Worm (Caenorhabditis elegans) whole organism, L2 larva: ENCODE measurements around the gene C34F6.11.
A peak's percentile ranks its signal among the peaks of the same experiment; 100 is the strongest.

Source experiments
- F13H6.1 ChIP-seq: sonication (generic microtip); optimal IDR thresholded peaks from 2 replicates; lab custom pipeline; 2016; ENCODE audit warnings: missing genetic modification characterization, missing compliant biosample characterization
- R02D3.7 ChIP-seq: fragments of 150-350 bp; optimal IDR thresholded peaks from 2 replicates; lab custom pipeline; 2014; ENCODE audit warnings: missing biosample characterization, missing genetic modification characterization
- Y55F3AM.14 ChIP-seq: fragments of 200-800 bp; sonication (Bioruptor generic); optimal IDR thresholded peaks from 2 replicates; lab custom pipeline; 2018; ENCODE audit warnings: mild to moderate bottlenecking, missing genetic modification characterization, missing compliant biosample characterization
- alr-1 ChIP-seq: fragments of 150-350 bp; optimal IDR thresholded peaks from 2 replicates; lab custom pipeline; 2014; ENCODE audit warnings: missing biosample characterization, missing genetic modification characterization
- aly-2 ChIP-seq: fragments of 150-350 bp; optimal IDR thresholded peaks from 2 replicates; lab custom pipeline; 2014; ENCODE audit warnings: missing biosample characterization, missing genetic modification characterization
- ama-1 ChIP-seq: fragments of 150-350 bp; optimal IDR thresholded peaks from 2 replicates; lab custom pipeline; 2018; ENCODE audit warnings: inconsistent platforms
- blmp-1 ChIP-seq: sonication (generic microtip); optimal IDR thresholded peaks from 2 replicates; lab custom pipeline; 2017; ENCODE audit warnings: missing genetic modification characterization, mild to moderate bottlenecking, missing compliant biosample characterization, antibody characterized with exemption, moderate library complexity; ENCODE audit not compliant: insufficient read depth
- ceh-16 ChIP-seq: fragments of 150-350 bp; optimal IDR thresholded peaks from 2 replicates; lab custom pipeline; 2014; ENCODE audit warnings: missing biosample characterization, missing genetic modification characterization
- ceh-82 ChIP-seq: fragments of 150-350 bp; optimal IDR thresholded peaks from 2 replicates; lab custom pipeline; 2014; ENCODE audit warnings: missing biosample characterization, missing genetic modification characterization
- crh-2 ChIP-seq: sonication (generic microtip); optimal IDR thresholded peaks from 2 replicates; lab custom pipeline; 2017; ENCODE audit warnings: missing biosample characterization, missing genetic modification characterization
- dmd-4 ChIP-seq: sonication (generic microtip); optimal IDR thresholded peaks from 2 replicates; lab custom pipeline; 2017; ENCODE audit warnings: missing biosample characterization, missing genetic modification characterization
- elt-1 ChIP-seq: fragments of 150-350 bp; optimal IDR thresholded peaks from 2 replicates; lab custom pipeline; 2014; ENCODE audit warnings: missing biosample characterization, missing genetic modification characterization
- elt-3 ChIP-seq: sonication (generic microtip); optimal IDR thresholded peaks from 2 replicates; lab custom pipeline; 2017; ENCODE audit warnings: missing biosample characterization, missing genetic modification characterization
- fos-1 ChIP-seq: fragments of 150-350 bp; optimal IDR thresholded peaks from 2 replicates; lab custom pipeline; 2014; ENCODE audit warnings: missing biosample characterization, missing genetic modification characterization
- gmeb-1 ChIP-seq: fragments of 150-350 bp; optimal IDR thresholded peaks from 2 replicates; lab custom pipeline; 2014; ENCODE audit warnings: missing biosample characterization, missing genetic modification characterization
- lin-11 ChIP-seq: fragments of 150-350 bp; sonication (generic microtip); optimal IDR thresholded peaks from 2 replicates; lab custom pipeline; 2014; ENCODE audit warnings: missing biosample characterization, missing genetic modification characterization, inconsistent platforms, mixed read lengths
- lin-13 ChIP-seq: fragments of 150-350 bp; optimal IDR thresholded peaks from 2 replicates; lab custom pipeline; 2014; ENCODE audit warnings: missing biosample characterization, missing genetic modification reagents, missing genetic modification characterization
- lin-39 ChIP-seq: fragments of 150-350 bp; optimal IDR thresholded peaks from 2 replicates; lab custom pipeline; 2014; ENCODE audit warnings: missing biosample characterization, missing genetic modification reagents, missing genetic modification characterization
- lsy-2 ChIP-seq, 2 experiments: fragments of 150-350 bp in 1 of 2; sonication (generic microtip) in 1 of 2; optimal IDR thresholded peaks; 2 replicates each; lab custom pipeline; 2014 to 2017; ENCODE audit warnings: missing biosample characterization in 2 of 2, missing genetic modification characterization in 2 of 2
- mab-5 ChIP-seq: fragments of 150-350 bp; optimal IDR thresholded peaks from 2 replicates; lab custom pipeline; 2014; ENCODE audit warnings: missing biosample characterization, missing genetic modification characterization
- mbf-1 ChIP-seq: sonication (generic microtip); optimal IDR thresholded peaks from 2 replicates; lab custom pipeline; 2017; ENCODE audit warnings: missing biosample characterization, missing genetic modification characterization
- mdl-1 ChIP-seq, 2 experiments: fragments of 150-350 bp in 1 of 2; sonication (generic microtip) in 1 of 2; optimal IDR thresholded peaks; 2 replicates each; lab custom pipeline; 2017; ENCODE audit warnings: missing biosample characterization in 2 of 2, missing genetic modification characterization in 2 of 2
- nhr-10 ChIP-seq: sonication (generic microtip); optimal IDR thresholded peaks from 2 replicates; lab custom pipeline; 2017; ENCODE audit warnings: missing biosample characterization, missing genetic modification characterization
- nhr-11 ChIP-seq: fragments of 150-350 bp; optimal IDR thresholded peaks from 2 replicates; lab custom pipeline; 2014; ENCODE audit warnings: missing biosample characterization, missing genetic modification characterization
- nhr-21 ChIP-seq: fragments of 150-350 bp; optimal IDR thresholded peaks from 2 replicates; lab custom pipeline; 2014; ENCODE audit warnings: missing biosample characterization, missing genetic modification characterization
- nhr-23 ChIP-seq: fragments of 150-350 bp; optimal IDR thresholded peaks from 2 replicates; lab custom pipeline; 2014; ENCODE audit warnings: missing biosample characterization, missing genetic modification reagents, missing genetic modification characterization
- nhr-25 ChIP-seq: fragments of 150-350 bp; sonication (generic microtip); optimal IDR thresholded peaks from 3 replicates; lab custom pipeline; 2014; ENCODE audit warnings: missing biosample characterization, missing genetic modification characterization
- peb-1 ChIP-seq: fragments of 150-350 bp; optimal IDR thresholded peaks from 2 replicates; lab custom pipeline; 2014; ENCODE audit warnings: missing biosample characterization, missing genetic modification characterization
- sem-4 ChIP-seq: fragments of 150-350 bp; optimal IDR thresholded peaks from 2 replicates; lab custom pipeline; 2014; ENCODE audit warnings: missing biosample characterization, missing genetic modification reagents, missing genetic modification characterization
- sma-3 ChIP-seq: sonication (generic microtip); optimal IDR thresholded peaks from 2 replicates; lab custom pipeline; 2016; ENCODE audit warnings: missing genetic modification reagents, missing genetic modification characterization, missing compliant biosample characterization
- sma-9 ChIP-seq, 2 experiments: fragments of 150-350 bp in 1 of 2; sonication (generic microtip) in 1 of 2; optimal IDR thresholded peaks; 2 replicates each; lab custom pipeline; 2014 to 2016; ENCODE audit warnings: missing genetic modification characterization in 2 of 2, mild to moderate bottlenecking in 1 of 2, missing biosample characterization in 1 of 2, missing compliant biosample characterization in 1 of 2, missing genetic modification reagents in 1 of 2, moderate library complexity in 1 of 2
- unc-39 ChIP-seq: fragments of 150-350 bp; optimal IDR thresholded peaks from 2 replicates; lab custom pipeline; 2014; ENCODE audit warnings: missing biosample characterization, missing genetic modification characterization
- unc-62 ChIP-seq: fragments of 150-350 bp; optimal IDR thresholded peaks from 2 replicates; lab custom pipeline; 2014; ENCODE audit warnings: missing biosample characterization, missing genetic modification reagents, missing genetic modification characterization
- zag-1 ChIP-seq: fragments of 150-350 bp; optimal IDR thresholded peaks from 2 replicates; lab custom pipeline; 2014; ENCODE audit warnings: missing biosample characterization, missing genetic modification characterization
- ztf-4 ChIP-seq: fragments of 150-350 bp; optimal IDR thresholded peaks from 2 replicates; lab custom pipeline; 2014; ENCODE audit warnings: missing biosample characterization, missing genetic modification characterization

Gene C34F6.11

DNA sequence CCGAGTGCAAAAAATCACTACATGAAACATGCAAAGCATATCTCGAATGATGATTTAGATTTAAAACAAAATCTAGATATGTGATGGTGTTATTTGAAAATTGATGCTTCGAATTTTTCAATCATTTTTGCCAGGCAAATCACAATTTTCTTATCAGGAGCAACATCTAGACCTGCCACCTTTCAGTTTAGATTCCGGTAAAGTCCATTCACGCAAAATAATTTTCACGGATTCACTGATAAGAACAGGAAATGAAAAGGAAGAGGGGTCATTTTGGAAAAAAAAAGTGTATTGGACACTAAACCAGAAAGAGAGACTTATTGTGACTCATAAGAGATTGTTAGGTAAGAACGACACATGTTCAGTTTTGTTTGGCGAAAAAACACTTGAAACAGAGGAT, 48.2 kb upstream of the C34F6.11 start:
- no peak for TF ChIP-seq elt-1 (tag; lab: Kevin White, UChicago)
- TF ChIP-seq fos-1, result peak; percentile 88

DNA sequence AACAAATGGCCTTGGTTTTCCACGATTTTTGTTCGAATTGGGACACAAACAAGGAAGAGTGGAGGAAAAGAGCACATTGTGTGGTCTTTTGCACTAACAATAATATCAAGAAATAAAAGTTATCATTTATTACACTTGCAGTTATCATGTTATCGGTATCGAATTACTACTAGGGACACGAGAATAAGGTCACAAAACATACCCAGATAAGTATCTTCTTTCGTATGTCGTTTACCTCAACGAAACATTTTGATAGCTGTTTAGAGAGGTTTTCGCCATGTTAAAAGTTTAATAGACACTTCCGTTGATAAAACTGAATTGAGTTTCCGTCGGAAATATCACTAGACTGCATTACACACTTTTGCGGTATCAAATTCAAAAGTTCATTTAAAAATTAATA, 47.3 kb upstream of the C34F6.11 start:
- TF ChIP-seq F13H6.1 (tag; lab: Kevin White, UChicago) (no peak), fos-1 (peak; percentile 62), nhr-11 (tag; lab: Kevin White, UChicago) (no peak), ama-1 (lab: Kevin White, UChicago) (no peak)

DNA sequence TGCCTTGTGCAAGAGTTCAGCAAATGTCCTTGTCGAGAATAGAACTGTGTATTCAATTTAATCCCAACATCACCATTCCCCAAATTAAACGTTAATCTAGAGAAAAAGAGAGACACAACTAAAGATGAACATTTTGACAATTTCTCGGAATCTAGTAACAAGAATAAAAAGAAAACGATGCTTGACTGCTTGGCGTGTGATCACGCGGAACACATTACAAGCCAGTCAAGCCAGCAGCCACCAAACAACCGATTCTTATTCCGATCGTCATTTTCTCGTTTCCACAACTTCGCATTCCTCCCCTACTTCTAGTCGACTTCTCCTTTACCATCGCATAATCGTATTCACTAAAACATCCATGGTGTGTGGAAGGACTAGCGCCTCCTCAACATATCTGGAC, 45.7 kb upstream of the C34F6.11 start:
- no peak for TF ChIP-seq fos-1
- TF ChIP-seq peb-1 (tag; lab: Kevin White, UChicago), result no peak
- TF ChIP-seq gmeb-1 (tag; lab: Kevin White, UChicago), result no peak
- TF ChIP-seq lin-13 (GFP tag; lab: Kevin White, UChicago), result no peak
- no peak for TF ChIP-seq nhr-11 (tag; lab: Kevin White, UChicago)
- TF ChIP-seq nhr-23 (tag; lab: Kevin White, UChicago), result no peak
- TF ChIP-seq sma-3 (GFP tag; lab: Kevin White, UChicago), result no peak
- no peak for TF ChIP-seq Y55F3AM.14
- no peak for TF ChIP-seq alr-1
- TF ChIP-seq elt-3 (tag; lab: Kevin White, UChicago), result no peak
- TF ChIP-seq lsy-2 (tag; optimal IDR thresholded peaks at IDR 0.05; lab: Kevin White, UChicago), result no peak
- no peak for TF ChIP-seq unc-39 (tag; lab: Kevin White, UChicago)
- no peak for TF ChIP-seq nhr-10 (tag; lab: Kevin White, UChicago)
- no peak for TF ChIP-seq ceh-16 (tag; lab: Kevin White, UChicago)

DNA sequence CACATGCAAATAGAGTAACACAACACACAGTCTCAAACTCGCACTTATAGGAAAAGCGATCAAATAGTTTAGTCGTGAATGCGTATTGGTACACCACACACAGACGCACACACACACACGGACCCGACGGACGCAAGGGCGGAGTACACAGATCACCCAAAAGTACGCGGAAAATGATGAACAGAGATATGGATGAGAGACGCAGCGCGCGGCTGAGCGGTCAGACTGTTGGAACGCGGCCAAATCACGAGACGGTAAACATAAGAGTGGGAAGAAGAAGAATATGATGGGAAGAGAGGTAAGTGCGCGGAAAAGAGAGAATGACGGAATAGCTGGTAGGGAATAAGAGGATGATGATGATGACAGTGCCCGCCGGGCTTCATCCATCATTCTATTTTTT, 44.4 kb upstream of the C34F6.11 start:
- no peak for TF ChIP-seq ztf-4 (tag; lab: Kevin White, UChicago)
- TF ChIP-seq sem-4 (tag; lab: Kevin White, UChicago), result peak; percentile 31
- TF ChIP-seq gmeb-1 (tag; lab: Kevin White, UChicago), result no peak
- TF ChIP-seq nhr-11 (tag; lab: Kevin White, UChicago), result no peak
- TF ChIP-seq nhr-21 (tag; lab: Kevin White, UChicago), result peak; percentile 76
- TF ChIP-seq ceh-82, result no peak
- peak; percentile 11 for TF ChIP-seq fos-1
- TF ChIP-seq nhr-25 (tag; lab: Kevin White, UChicago), result peak; percentile 50
- TF ChIP-seq R02D3.7, result no peak
- no peak for TF ChIP-seq lin-39 (tag; lab: Kevin White, UChicago)
- no peak for TF ChIP-seq mab-5 (tag; lab: Kevin White, UChicago)
- peak; percentile 23 for TF ChIP-seq F13H6.1 (tag; lab: Kevin White, UChicago)
- peak; percentile 19 for TF ChIP-seq Y55F3AM.14
- no peak for TF ChIP-seq nhr-23 (tag; lab: Kevin White, UChicago)
- peak in 1 of 2 experiments; percentile 5 for TF ChIP-seq lsy-2 (tag; optimal IDR thresholded peaks at IDR 0.05; lab: Kevin White, UChicago)
- TF ChIP-seq ama-1 (lab: Kevin White, UChicago), result no peak
- TF ChIP-seq zag-1 (tag; lab: Kevin White, UChicago), result no peak
- peak; percentile 57 for TF ChIP-seq sma-3 (GFP tag; lab: Kevin White, UChicago)
- TF ChIP-seq mdl-1 (tag; optimal IDR thresholded peaks at IDR 0.05; lab: Kevin White, UChicago), result peak in 1 of 2 experiments; percentile 30
- TF ChIP-seq ceh-16 (tag; lab: Kevin White, UChicago), result no peak
- TF ChIP-seq blmp-1 (tag; lab: Kevin White, UChicago), result no peak
- peak; percentile 31 for TF ChIP-seq sma-9 (GFP tag; optimal IDR thresholded peaks at IDR 0.05; lab: Kevin White, UChicago)
- TF ChIP-seq sma-9 (tag; optimal IDR thresholded peaks at IDR 0.05; lab: Kevin White, UChicago), result no peak
- TF ChIP-seq elt-3 (tag; lab: Kevin White, UChicago), result no peak

DNA sequence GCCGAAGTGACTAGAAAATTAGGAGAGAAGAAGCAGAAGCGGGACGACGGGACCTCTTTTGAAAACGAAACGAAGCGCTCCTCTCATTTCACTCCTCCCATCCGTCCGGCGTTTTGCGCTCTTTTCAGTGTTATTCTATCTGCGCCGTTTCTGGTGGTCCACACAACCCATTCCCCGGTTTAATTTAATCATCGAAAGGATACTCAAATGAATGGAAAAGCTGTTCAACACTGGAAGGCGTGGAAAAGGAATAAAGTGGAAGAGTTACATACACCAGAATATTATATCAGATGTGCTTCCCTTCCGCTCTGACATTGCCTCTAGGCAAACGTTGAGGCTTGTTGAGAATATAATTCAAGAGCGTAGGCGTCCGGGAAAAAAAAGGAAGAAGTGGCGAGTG, 41.3 kb upstream of the C34F6.11 start:
- TF ChIP-seq sma-3 (GFP tag; lab: Kevin White, UChicago), result no peak
- no peak for TF ChIP-seq mab-5 (tag; lab: Kevin White, UChicago)
- TF ChIP-seq peb-1 (tag; lab: Kevin White, UChicago), result no peak
- no peak for TF ChIP-seq gmeb-1 (tag; lab: Kevin White, UChicago)
- no peak for TF ChIP-seq nhr-10 (tag; lab: Kevin White, UChicago)
- TF ChIP-seq lin-11 (tag; lab: Kevin White, UChicago), result no peak
- TF ChIP-seq alr-1, result no peak
- no peak for TF ChIP-seq mbf-1
- no peak for TF ChIP-seq mdl-1 (tag; optimal IDR thresholded peaks at IDR 0.05; lab: Kevin White, UChicago)
- no peak for TF ChIP-seq lin-39 (tag; lab: Kevin White, UChicago)
- TF ChIP-seq unc-62 (GFP tag; lab: Kevin White, UChicago), result no peak
- TF ChIP-seq aly-2 (tag; lab: Kevin White, UChicago), result no peak
- no peak for TF ChIP-seq dmd-4 (tag; lab: Kevin White, UChicago)
- no peak for TF ChIP-seq Y55F3AM.14
- no peak for TF ChIP-seq sma-9 (GFP tag; optimal IDR thresholded peaks at IDR 0.05; lab: Kevin White, UChicago)
- TF ChIP-seq sma-9 (tag; optimal IDR thresholded peaks at IDR 0.05; lab: Kevin White, UChicago), result no peak
- no peak for TF ChIP-seq ceh-16 (tag; lab: Kevin White, UChicago)
- TF ChIP-seq R02D3.7, result no peak
- TF ChIP-seq crh-2, result no peak
